Fruit fly (Drosophila melanogaster) whole organism, embryonic: ENCODE measurements around the gene Sap30.

Experiments
- Bteb2 ChIP-seq: fragments of 200-800 bp; sonication (Bioruptor generic); optimal IDR thresholded peaks from 2 replicates; lab custom pipeline; 2016; ENCODE audit warnings: missing biosample characterization, missing genetic modification characterization
- Ets65A ChIP-seq: fragments of 200-800 bp; sonication (Bioruptor generic); peaks from one replicate; lab custom pipeline; 2016; ENCODE audit warnings: missing biosample characterization, missing genetic modification characterization
- Hr3 ChIP-seq: fragments of 200-800 bp; sonication (Bioruptor generic); optimal IDR thresholded peaks from 3 replicates; lab custom pipeline; 2016; ENCODE audit warnings: missing biosample characterization, missing genetic modification characterization
- NfI ChIP-seq: fragments of 200-800 bp; sonication (Bioruptor generic); optimal IDR thresholded peaks from 3 replicates; lab custom pipeline; 2018; ENCODE audit warnings: missing biosample characterization, mild to moderate bottlenecking, missing genetic modification characterization, moderate library complexity
- Scr ChIP-seq: fragments of 200-800 bp; sonication (Bioruptor generic); IDR thresholded peaks from 2 replicates; pipeline ENCODE4 v1.3.6; 2022; ENCODE audit warnings: missing biosample characterization, missing genetic modification characterization; ENCODE audit not compliant: partially characterized antibody
- Taf1 ChIP-seq: fragments of 200-800 bp; sonication (Bioruptor generic); IDR thresholded peaks from 2 replicates; pipeline ENCODE4 v1.3.6; 2022; ENCODE audit warnings: missing biosample characterization, missing genetic modification characterization
- br ChIP-seq: fragments of >200 bp; optimal IDR thresholded peaks from 2 replicates; lab custom pipeline; 2017
- cas ChIP-seq: fragments of 200-800 bp; sonication (Bioruptor generic); IDR thresholded peaks from 2 replicates; pipeline ENCODE4 v1.3.6; 2022; ENCODE audit warnings: missing biosample characterization, missing genetic modification characterization
- chm ChIP-seq: fragments of 200-800 bp; sonication (Bioruptor generic); IDR thresholded peaks from 2 replicates; pipeline ENCODE4 v1.3.6; 2022; ENCODE audit warnings: missing biosample characterization, missing genetic modification characterization
- emc ChIP-seq: fragments of 200-800 bp; sonication (Bioruptor generic); optimal IDR thresholded peaks from 2 replicates; lab custom pipeline; 2016; ENCODE audit warnings: missing biosample characterization, missing genetic modification characterization
- jigr1 ChIP-seq: fragments of 200-800 bp; sonication (Bioruptor generic); IDR thresholded peaks from 3 replicates; pipeline ENCODE4 v1.3.6; 2022; ENCODE audit warnings: missing biosample characterization, missing genetic modification characterization
- kah ChIP-seq: fragments of 200-800 bp; sonication (Bioruptor generic); optimal IDR thresholded peaks from 2 replicates; lab custom pipeline; 2018; ENCODE audit warnings: missing biosample characterization, mild to moderate bottlenecking, missing genetic modification characterization

DNA sequence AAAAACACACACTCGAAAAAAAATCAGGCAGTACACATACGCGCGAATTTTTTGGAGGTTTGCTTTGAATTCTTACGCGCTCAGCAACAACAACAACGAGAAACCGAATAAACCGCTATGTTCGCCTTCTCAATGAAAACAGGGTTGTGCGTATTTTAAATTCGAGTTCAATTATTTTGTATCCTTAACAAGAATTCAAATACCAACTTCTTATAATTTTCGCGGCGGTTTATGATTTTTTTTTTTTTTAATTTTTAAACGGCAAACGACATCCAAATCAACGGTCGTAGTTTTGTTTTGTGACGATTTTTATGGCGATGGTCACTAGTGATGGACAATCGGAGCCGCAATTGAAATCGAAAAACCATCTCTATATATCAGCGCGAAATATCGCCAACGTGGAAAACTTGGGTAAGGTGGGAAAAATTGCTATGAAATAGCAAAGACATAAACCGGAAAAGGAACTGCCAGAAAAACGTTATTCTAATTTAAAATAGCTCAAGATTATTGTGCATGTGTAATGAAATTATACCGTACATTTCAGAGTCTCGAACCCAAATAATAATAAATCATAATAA is 35.4 kb upstream of the Sap30 start, which contains the start of gene goe:
- TF ChIP-seq Ets65A (GFP tag; lab: Kevin White, UChicago), result peak; percentile 99
- TF ChIP-seq cas (GFP tag; lab: Robert Waterston, UW), result no peak; the same call in 1 of the 2 replicates
- TF ChIP-seq Bteb2, result peak; percentile 88
- no peak for TF ChIP-seq br (lab: Kevin White, UChicago)
- peak; percentile 90 for TF ChIP-seq NfI (GFP tag; lab: Kevin White, UChicago)
- peak; percentile 67 for TF ChIP-seq Hr3
- TF ChIP-seq Scr, result peak; percentile 89
- TF ChIP-seq chm (GFP tag; lab: Robert Waterston, UW), result peak; percentile 88
- peak; percentile 11 for TF ChIP-seq kah (GFP tag; lab: Kevin White, UChicago)
- peak; percentile 59 for TF ChIP-seq emc (GFP tag; lab: Kevin White, UChicago)
- TF ChIP-seq jigr1, result no peak
- peak; percentile 38; the same call in 1 of the 2 replicates for TF ChIP-seq Taf1 (GFP tag; lab: Robert Waterston, UW)
